Worm (Caenorhabditis elegans): ENCODE results near the gene trr-1.
A peak's percentile ranks its signal among the peaks of the same experiment; 100 is the strongest.

Gene trr-1

ce11 chrII:11646874-11647273 lies 28.9 kb downstream of the trr-1 start (continued):
- TF ChIP-seq zip-2 (tag; optimal IDR thresholded peaks at IDR 0.05) (no peak), mdt-29 (GFP tag; IDR thresholded peaks at IDR 0.05) (no peak), lin-15B (tag; optimal IDR thresholded peaks at IDR 0.05) (no peak), ztf-11 (tag; optimal IDR thresholded peaks at IDR 0.05) (no peak), snpc-4 (tag; optimal IDR thresholded peaks at IDR 0.05) (no peak), lsy-2 (tag; optimal IDR thresholded peaks at IDR 0.05) (no peak), snpc-1.2 (GFP tag; IDR thresholded peaks at IDR 0.05) (no peak), hlh-11 (tag; optimal IDR thresholded peaks at IDR 0.05) (peak; percentile 16), aha-1 (tag) (peak; percentile 38), php-3 (GFP tag; IDR thresholded peaks at IDR 0.05) (no peak), ceh-44 (GFP tag; IDR thresholded peaks at IDR 0.05) (no peak), lin-29 (GFP tag; IDR thresholded peaks at IDR 0.05) (no peak), mdl-1 (tag; optimal IDR thresholded peaks at IDR 0.05) (no peak), ceh-20 (GFP tag; IDR thresholded peaks at IDR 0.05) (no peak), F49E8.2 (tag; optimal IDR thresholded peaks at IDR 0.05; ENCODE audit: borderline replicate concordance) (no peak), nhr-102 (tag; optimal IDR thresholded peaks at IDR 0.05) (no peak), mxl-3 (GFP tag; optimal IDR thresholded peaks at IDR 0.05) (no peak), nhr-6 (tag; optimal IDR thresholded peaks at IDR 0.05) (no peak), hmg-1.1 (GFP tag; IDR thresholded peaks at IDR 0.05) (no peak), nhr-11 (tag; optimal IDR thresholded peaks at IDR 0.05) (no peak), lim-7 (GFP tag; IDR thresholded peaks at IDR 0.05) (no peak), pha-4 (GFP tag; IDR thresholded peaks at IDR 0.05) (no peak), pha-4 (tag; optimal IDR thresholded peaks at IDR 0.05) (no peak), nhr-10 (tag; optimal IDR thresholded peaks at IDR 0.05) (no peak), egl-43 (GFP tag; IDR thresholded peaks at IDR 0.05) (no peak), Y105C5A.15 (GFP tag; IDR thresholded peaks at IDR 0.05) (no peak), nhr-41 (GFP tag; IDR thresholded peaks at IDR 0.05) (no peak), egl-27 (tag; optimal IDR thresholded peaks at IDR 0.05) (no peak), pqm-1 (tag; optimal IDR thresholded peaks at IDR 0.05) (peak; percentile 56), ctbp-1 (GFP tag; IDR thresholded peaks at IDR 0.05) (no peak), tag-97 (GFP tag; IDR thresholded peaks at IDR 0.05) (no peak), vab-7 (GFP tag; IDR thresholded peaks at IDR 0.05) (no peak), attf-4 (tag; optimal IDR thresholded peaks at IDR 0.05) (no peak), zag-1 (tag; optimal IDR thresholded peaks at IDR 0.05) (no peak), zfp-3 (GFP tag; conservative IDR thresholded peaks at IDR 0.05) (no peak), ceh-32 (tag; optimal IDR thresholded peaks at IDR 0.05; ENCODE audit: poor library complexity) (no peak)

ce11 chrII:11646276-11646797 lies 29.4 kb downstream of the trr-1 start, which contains the start of gene ghi-1:
Gene ghi-1 (plus strand): TSS chrII:11646747.
- TF ChIP-seq dmd-6 (GFP tag; IDR thresholded peaks at IDR 0.05) (peak; percentile 17; the same call in 1 of the 2 replicates), arid-1 (GFP tag; conservative IDR thresholded peaks at IDR 0.05) (no peak), T26A8.4 (GFP tag; IDR thresholded peaks at IDR 0.05) (no peak), pqm-1 (tag; optimal IDR thresholded peaks at IDR 0.05) (peak; percentile 40), mep-1 (tag; optimal IDR thresholded peaks at IDR 0.05) (no peak), nhr-28 (tag; optimal IDR thresholded peaks at IDR 0.05) (peak; percentile 45), spr-3 (GFP tag; optimal IDR thresholded peaks at IDR 0.05) (no peak), aha-1 (tag) (peak; percentile 22), mdl-1 (tag; optimal IDR thresholded peaks at IDR 0.05) (peak in 1 of 2 experiments; percentile 6), dve-1 (tag; optimal IDR thresholded peaks at IDR 0.05; ENCODE audit: insufficient read depth) (peak; percentile 6), php-3 (GFP tag; IDR thresholded peaks at IDR 0.05) (0 out of 2 replicates have a peak, but pooled peaks have one; percentile 17), mxl-3 (GFP tag; optimal IDR thresholded peaks at IDR 0.05) (peak; percentile 11), aly-2 (tag; optimal IDR thresholded peaks at IDR 0.05) (no peak), hlh-11 (tag; optimal IDR thresholded peaks at IDR 0.05) (peak; percentile 34), mes-2 (tag; optimal IDR thresholded peaks at IDR 0.05; ENCODE audit: poor library complexity, severe bottlenecking) (peak; percentile 14), hlh-30 (tag; optimal IDR thresholded peaks at IDR 0.05; ENCODE audit: insufficient read depth) (peak; percentile 43), daf-16 (GFP tag; optimal IDR thresholded peaks at IDR 0.05) (no peak), daf-16 (tag; optimal IDR thresholded peaks at IDR 0.05) (peak; percentile 18)

Measured in whole organism, L4 larva.